Fruit fly (Drosophila melanogaster) whole organism, embryonic: ENCODE results near the gene CG45072.

Source experiments
- CG13287 ChIP-seq: fragments of 200-800 bp; sonication (Bioruptor generic); IDR thresholded peaks from 2 replicates; pipeline ENCODE4 v1.3.6; 2022; ENCODE audit warnings: missing biosample characterization, missing genetic modification characterization; ENCODE audit not compliant: partially characterized antibody
- CG15514 ChIP-seq: fragments of 200-800 bp; sonication (Bioruptor generic); optimal IDR thresholded peaks from 3 replicates; lab custom pipeline; 2017; ENCODE audit warnings: missing biosample characterization, missing genetic modification characterization, mild to moderate bottlenecking, moderate library complexity, missing genetic modification reagents
- CG30431 ChIP-seq: fragments of 200-800 bp; sonication (Bioruptor generic); optimal IDR thresholded peaks from 2 replicates; lab custom pipeline; 2017; ENCODE audit warnings: missing biosample characterization, missing genetic modification characterization
- CG7963 ChIP-seq: fragments of 200-800 bp; sonication (Bioruptor generic); IDR thresholded peaks from 3 replicates; pipeline ENCODE4 v1.3.6; 2022; ENCODE audit warnings: missing biosample characterization, missing genetic modification characterization; ENCODE audit not compliant: partially characterized antibody
- CG9817 ChIP-seq: fragments of 200-800 bp; sonication (Bioruptor generic); optimal IDR thresholded peaks from 2 replicates; lab custom pipeline; 2018; ENCODE audit warnings: missing biosample characterization, mild to moderate bottlenecking, missing genetic modification characterization, moderate library complexity
- Jarid2 ChIP-seq: fragments of 200-800 bp; sonication (Bioruptor generic); optimal IDR thresholded peaks from 3 replicates; lab custom pipeline; 2017; ENCODE audit warnings: mild to moderate bottlenecking, missing biosample characterization, missing genetic modification reagents, missing genetic modification characterization
- Nf-YB ChIP-seq: fragments of 200-800 bp; sonication (Bioruptor generic); optimal IDR thresholded peaks from 3 replicates; lab custom pipeline; 2019; ENCODE audit warnings: missing biosample characterization, mild to moderate bottlenecking, missing genetic modification characterization, moderate library complexity
- kni ChIP-seq: fragments of 200-800 bp; sonication (Bioruptor generic); optimal IDR thresholded peaks from 3 replicates; lab custom pipeline; 2017; ENCODE audit warnings: mild to moderate bottlenecking, missing biosample characterization, missing genetic modification reagents, missing genetic modification characterization
- pan ChIP-seq, 4 experiments: fragments of >200 bp in 3 of 4; fragments of 200-800 bp in 1 of 4; sonication (Bioruptor generic) in 1 of 4; optimal IDR thresholded peaks in 3 of 4; IDR thresholded peaks in 1 of 4; 2 replicates each; pipeline versions ENCODE4 v1.3.6 to Lab custom; 2017 to 2022; ENCODE audit warnings: missing biosample characterization in 2 of 4, missing genetic modification characterization in 2 of 4, mixed read lengths in 1 of 4
- scrt ChIP-seq: fragments of 200-800 bp; sonication (Bioruptor generic); optimal IDR thresholded peaks from 2 replicates; lab custom pipeline; 2018; ENCODE audit warnings: missing biosample characterization, mild to moderate bottlenecking, missing genetic modification characterization, moderate library complexity

DNA sequence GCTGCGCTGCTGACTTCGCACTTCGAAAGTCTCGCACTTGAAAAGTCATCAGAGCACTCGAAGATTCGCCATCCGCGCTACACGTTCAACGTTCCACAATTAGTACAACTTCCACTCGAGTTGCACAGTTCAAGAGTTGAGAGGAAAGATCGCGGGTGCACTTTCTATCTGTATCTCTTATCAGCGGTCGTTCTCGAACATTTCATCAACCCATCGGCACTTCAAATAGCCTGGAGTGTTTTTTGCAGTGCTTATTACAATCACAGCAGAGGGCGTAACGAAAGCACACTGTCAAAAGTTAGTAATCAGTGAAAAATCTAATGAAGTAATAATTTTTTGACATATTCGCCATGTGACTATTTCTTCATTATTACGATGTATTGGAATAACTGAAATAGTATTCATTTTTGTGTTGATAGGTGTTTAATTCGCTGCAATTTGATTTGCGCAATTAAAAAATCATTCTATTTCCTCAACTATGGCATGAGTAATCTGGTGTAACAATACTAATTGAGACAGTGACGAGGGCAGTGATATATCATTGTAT lies 21.6 kb downstream of the CG45072 start:
- TF ChIP-seq CG7963 (GFP tag; lab: Robert Waterston, UW) (no peak), CG9817 (tag; lab: Kevin White, UChicago) (no peak), CG15514 (GFP tag; lab: Kevin White, UChicago) (no peak), Jarid2 (no peak), Nf-YB (GFP tag; lab: Kevin White, UChicago) (no peak), CG30431 (no peak), kni (GFP tag; lab: Kevin White, UChicago) (no peak), scrt (no peak), pan (optimal IDR thresholded peaks at IDR 0.05; lab: Kevin White, UChicago) (no peak), pan (GFP tag; optimal IDR thresholded peaks at IDR 0.05 in 1 of 2, IDR thresholded peaks at IDR 0.05 in 1 of 2) (no peak), CG13287 (no peak)
